Fruit fly (Drosophila melanogaster) Kc167 (cell line): ENCODE results near the gene CG11149.

Experiments
- Myc ChIP-seq: fragments of >200 bp; optimal IDR thresholded peaks from 2 replicates; lab custom pipeline; 2017; ENCODE audit warnings: missing external identifiers
- Sin3A ChIP-seq: fragments of >200 bp; optimal IDR thresholded peaks from 2 replicates; lab custom pipeline; 2018; ENCODE audit warnings: missing external identifiers
- h ChIP-seq: fragments of >200 bp; optimal IDR thresholded peaks from 3 replicates; lab custom pipeline; 2018; ENCODE audit warnings: missing external identifiers
- insv ChIP-seq: fragments of >200 bp; optimal IDR thresholded peaks from 3 replicates; lab custom pipeline; 2018; ENCODE audit warnings: missing external identifiers
- psq ChIP-seq: fragments of >200 bp; optimal IDR thresholded peaks from 2 replicates; lab custom pipeline; 2017; ENCODE audit warnings: missing external identifiers
- ttk ChIP-seq: sonication (Bioruptor generic); optimal IDR thresholded peaks from 2 replicates; lab custom pipeline; 2017; ENCODE audit warnings: missing external identifiers

- TF ChIP-seq h (no peak), ttk (lab: Kevin White, UChicago) (no peak), Sin3A (no peak), Myc (lab: Kevin White, UChicago) (no peak), psq (no peak), insv (lab: Kevin White, UChicago) (no peak)
These were observed 25.2 kb upstream of the CG11149 start, which contains the start of gene CG11029 for dm6 chr2L:5745857-5746256.
